Fruit fly (Drosophila melanogaster) whole organism, pupa: ENCODE data around the gene kar.

Source experiments
- CG10348 ChIP-seq: fragments of 200-800 bp; sonication (Bioruptor generic); IDR thresholded peaks from 2 replicates; pipeline ENCODE4 v1.3.6; 2022; ENCODE audit warnings: missing biosample characterization, missing genetic modification characterization
- CG8159 ChIP-seq: fragments of 200-800 bp; sonication (Bioruptor generic); optimal IDR thresholded peaks from 3 replicates; lab custom pipeline; 2018; ENCODE audit warnings: missing biosample characterization, mild to moderate bottlenecking, missing genetic modification characterization, moderate library complexity
- fd96Ca ChIP-seq: fragments of 200-800 bp; sonication (Bioruptor generic); IDR thresholded peaks from 3 replicates; pipeline ENCODE4 v1.3.6; 2022; ENCODE audit warnings: missing biosample characterization, missing genetic modification characterization
- gl ChIP-seq: fragments of 200-800 bp; sonication (Bioruptor generic); optimal IDR thresholded peaks from 2 replicates; lab custom pipeline; 2018; ENCODE audit warnings: missing biosample characterization, mild to moderate bottlenecking, missing genetic modification characterization

dm6 chr3R:12716251-12716650 is 27.1 kb upstream of the kar start:
- TF ChIP-seq CG10348 (GFP tag; lab: Robert Waterston, UW) (no peak), CG8159 (tag; lab: Kevin White, UChicago) (no peak), fd96Ca (GFP tag; lab: Robert Waterston, UW) (no peak), gl (no peak)
